Fruit fly (Drosophila melanogaster) whole organism, embryonic: ENCODE measurements around the gene bor.
A peak's percentile ranks its signal among the peaks of the same experiment; 100 is the strongest.

Experiments
- ATbp ChIP-seq: fragments of 200-800 bp; sonication (Bioruptor generic); optimal IDR thresholded peaks from 2 replicates; lab custom pipeline; 2017; ENCODE audit warnings: missing biosample characterization, mild to moderate bottlenecking, missing genetic modification characterization, missing genetic modification reagents
- Adf1 ChIP-seq: fragments of 200-800 bp; sonication (Bioruptor generic); IDR thresholded peaks from 2 replicates; pipeline ENCODE4 v1.3.6; 2022; ENCODE audit warnings: missing biosample characterization, missing genetic modification characterization
- BEAF-32 ChIP-seq: fragments of 200-800 bp; sonication (Bioruptor generic); optimal IDR thresholded peaks from 3 replicates; lab custom pipeline; 2017; ENCODE audit warnings: missing biosample characterization, missing genetic modification characterization, mild to moderate bottlenecking, moderate library complexity, missing genetic modification reagents
- CG10267 ChIP-seq: fragments of 200-800 bp; sonication (Bioruptor generic); optimal IDR thresholded peaks from 2 replicates; lab custom pipeline; 2018; ENCODE audit warnings: missing biosample characterization, mild to moderate bottlenecking, missing genetic modification characterization, moderate library complexity
- CG10959 ChIP-seq: fragments of 200-800 bp; sonication (Bioruptor generic); IDR thresholded peaks from 2 replicates; pipeline ENCODE4 v1.3.6; 2022; ENCODE audit warnings: missing biosample characterization, missing genetic modification characterization
- CG11247 ChIP-seq: fragments of 200-800 bp; sonication (Bioruptor generic); IDR thresholded peaks from 2 replicates; pipeline ENCODE4 v1.3.6; 2022; ENCODE audit warnings: missing biosample characterization, missing genetic modification characterization
- CG13287 ChIP-seq: fragments of 200-800 bp; sonication (Bioruptor generic); IDR thresholded peaks from 2 replicates; pipeline ENCODE4 v1.3.6; 2022; ENCODE audit warnings: missing biosample characterization, missing genetic modification characterization; ENCODE audit not compliant: partially characterized antibody
- CG15601 ChIP-seq: fragments of 200-800 bp; sonication (Bioruptor generic); optimal IDR thresholded peaks from 3 replicates; lab custom pipeline; 2019; ENCODE audit warnings: missing biosample characterization, mild to moderate bottlenecking, missing genetic modification characterization, moderate library complexity
- CG17802 ChIP-seq: fragments of 200-800 bp; sonication (Bioruptor generic); optimal IDR thresholded peaks from 2 replicates; lab custom pipeline; 2018; ENCODE audit warnings: missing biosample characterization, mild to moderate bottlenecking, missing genetic modification characterization, moderate library complexity
- CG18262 ChIP-seq: fragments of 200-800 bp; optimal IDR thresholded peaks from 3 replicates; lab custom pipeline; 2019; ENCODE audit warnings: missing biosample characterization, mild to moderate bottlenecking, missing genetic modification characterization, moderate library complexity
- CG2678 ChIP-seq: fragments of 200-800 bp; sonication (Bioruptor generic); optimal IDR thresholded peaks from 3 replicates; lab custom pipeline; 2019; ENCODE audit warnings: missing biosample characterization, mild to moderate bottlenecking, missing genetic modification characterization, moderate library complexity
- CG3281 ChIP-seq: fragments of 200-800 bp; sonication (Bioruptor generic); optimal IDR thresholded peaks from 3 replicates; lab custom pipeline; 2017; ENCODE audit warnings: missing biosample characterization, mild to moderate bottlenecking, missing genetic modification characterization
- CG34422 ChIP-seq: fragments of 200-800 bp; sonication (Bioruptor generic); IDR thresholded peaks from 3 replicates; pipeline ENCODE4 v1.3.6; 2022; ENCODE audit warnings: missing biosample characterization, missing genetic modification characterization
- CG4617 ChIP-seq: fragments of 200-800 bp; sonication (Bioruptor generic); optimal IDR thresholded peaks from 3 replicates; lab custom pipeline; 2016; ENCODE audit warnings: missing biosample characterization, missing genetic modification characterization, borderline replicate concordance
- CG4820 ChIP-seq: fragments of 200-800 bp; sonication (Bioruptor generic); optimal IDR thresholded peaks from 3 replicates; lab custom pipeline; 2016; ENCODE audit warnings: missing biosample characterization, missing genetic modification characterization
- CG7271 ChIP-seq: fragments of 200-800 bp; sonication (Bioruptor generic); optimal IDR thresholded peaks from 2 replicates; lab custom pipeline; 2018; ENCODE audit warnings: missing biosample characterization, mild to moderate bottlenecking, missing genetic modification characterization, moderate library complexity
- CG7786 ChIP-seq: fragments of 200-800 bp; sonication (Bioruptor generic); optimal IDR thresholded peaks from 2 replicates; lab custom pipeline; 2016; ENCODE audit warnings: missing biosample characterization, missing genetic modification characterization
- CG8281 ChIP-seq: fragments of 200-800 bp; sonication (Bioruptor generic); optimal IDR thresholded peaks from 2 replicates; lab custom pipeline; 2018; ENCODE audit warnings: missing biosample characterization, mild to moderate bottlenecking, missing genetic modification characterization, moderate library complexity
- CG8290 ChIP-seq, 3 experiments: fragments of 200-800 bp; sonication (Bioruptor generic); optimal IDR thresholded peaks; 2 replicates each; lab custom pipeline; 2016 to 2019; ENCODE audit warnings: missing biosample characterization in 3 of 3, missing genetic modification characterization in 3 of 3, mild to moderate bottlenecking in 2 of 3, moderate library complexity in 1 of 3
- CTCF ChIP-seq: fragments of 200-800 bp; sonication (Bioruptor generic); optimal IDR thresholded peaks from 2 replicates; lab custom pipeline; 2017; ENCODE audit warnings: missing biosample characterization, mild to moderate bottlenecking, missing genetic modification characterization, moderate library complexity
- Chrac-16 ChIP-seq: fragments of 200-800 bp; sonication (Bioruptor generic); optimal IDR thresholded peaks from 3 replicates; lab custom pipeline; 2016; ENCODE audit warnings: missing biosample characterization, missing genetic modification characterization
- D ChIP-seq, 2 experiments: fragments of 200-800 bp in 1 of 2; fragments of >200 bp in 1 of 2; sonication (Bioruptor generic) in 1 of 2; optimal IDR thresholded peaks; 2 replicates in 1 of 2; 3 replicates in 1 of 2; lab custom pipeline; 2017; ENCODE audit warnings: mild to moderate bottlenecking in 1 of 2, missing biosample characterization in 1 of 2, missing genetic modification characterization in 1 of 2, missing genetic modification reagents in 1 of 2
- D19A ChIP-seq: fragments of 200-800 bp; optimal IDR thresholded peaks from 3 replicates; lab custom pipeline; 2019; ENCODE audit warnings: missing biosample characterization, mild to moderate bottlenecking, missing genetic modification characterization, moderate library complexity
- Gug ChIP-seq: fragments of 200-800 bp; sonication (Bioruptor generic); IDR thresholded peaks from 4 replicates; pipeline ENCODE4 v1.3.6; 2022; ENCODE audit warnings: missing biosample characterization, missing genetic modification characterization
- HHEX ChIP-seq: fragments of 200-800 bp; sonication (Bioruptor generic); optimal IDR thresholded peaks from 3 replicates; lab custom pipeline; 2017; ENCODE audit warnings: missing biosample characterization, mild to moderate bottlenecking, missing genetic modification characterization, missing genetic modification reagents
- MESR4 ChIP-seq: fragments of 200-800 bp; sonication (Bioruptor generic); optimal IDR thresholded peaks from 2 replicates; lab custom pipeline; 2018; ENCODE audit warnings: missing biosample characterization, mild to moderate bottlenecking, missing genetic modification characterization, moderate library complexity
- Med ChIP-seq: fragments of 200-800 bp; sonication (Bioruptor generic); peaks from one replicate; lab custom pipeline; 2016; ENCODE audit warnings: missing biosample characterization, missing genetic modification characterization, mild to moderate bottlenecking, inconsistent platforms, moderate library complexity
- Ravus ChIP-seq: fragments of 200-800 bp; sonication (Bioruptor generic); IDR thresholded peaks from 2 replicates; pipeline ENCODE4 v1.3.6; 2022; ENCODE audit warnings: missing biosample characterization, missing genetic modification characterization
- Spps ChIP-seq: fragments of 200-800 bp; sonication (Bioruptor generic); optimal IDR thresholded peaks from 2 replicates; lab custom pipeline; 2018; ENCODE audit warnings: missing biosample characterization, mild to moderate bottlenecking, missing genetic modification characterization
- Ssrp ChIP-seq: fragments of 200-800 bp; sonication (Bioruptor generic); optimal IDR thresholded peaks from 2 replicates; lab custom pipeline; 2018; ENCODE audit warnings: missing biosample characterization, mild to moderate bottlenecking, missing genetic modification characterization, moderate library complexity
- Trl ChIP-seq, 3 experiments: fragments of >200 bp in 2 of 3; fragments of 200-800 bp in 1 of 3; sonication (Bioruptor generic) in 1 of 3; optimal IDR thresholded peaks; 2 replicates in 1 of 3; 3 replicates in 2 of 3; lab custom pipeline; 2016 to 2017; ENCODE audit warnings: missing biosample characterization in 1 of 3, missing genetic modification characterization in 1 of 3
- abd-A ChIP-seq: fragments of 200-800 bp; sonication (Bioruptor generic); optimal IDR thresholded peaks from 3 replicates; lab custom pipeline; 2019; ENCODE audit warnings: missing biosample characterization, mild to moderate bottlenecking, missing genetic modification characterization, moderate library complexity
- bbx ChIP-seq: fragments of 200-800 bp; sonication (Bioruptor generic); IDR thresholded peaks from 2 replicates; pipeline ENCODE4 v1.3.6; 2022; ENCODE audit warnings: missing biosample characterization, missing genetic modification characterization; ENCODE audit not compliant: partially characterized antibody
- chinmo ChIP-seq: fragments of 200-800 bp; sonication (Bioruptor generic); IDR thresholded peaks from 4 replicates; pipeline ENCODE4 v1.3.6; 2022; ENCODE audit warnings: missing biosample characterization, missing genetic modification characterization; ENCODE audit not compliant: partially characterized antibody
- crol ChIP-seq: fragments of 200-800 bp; sonication (Bioruptor generic); IDR thresholded peaks from 2 replicates; pipeline ENCODE4 v1.3.6; 2022; ENCODE audit warnings: missing biosample characterization, missing genetic modification characterization
- dysf ChIP-seq: fragments of 200-800 bp; sonication (Bioruptor generic); IDR thresholded peaks from 3 replicates; pipeline ENCODE4 v1.3.6; 2022; ENCODE audit warnings: missing biosample characterization, missing genetic modification characterization
- jing ChIP-seq: fragments of 200-800 bp; sonication (Bioruptor generic); optimal IDR thresholded peaks from 2 replicates; lab custom pipeline; 2018; ENCODE audit warnings: missing biosample characterization, mild to moderate bottlenecking, missing genetic modification characterization
- lab ChIP-seq: fragments of 200-800 bp; sonication (Bioruptor generic); optimal IDR thresholded peaks from 3 replicates; lab custom pipeline; 2017; ENCODE audit warnings: missing biosample characterization, missing genetic modification characterization, mild to moderate bottlenecking, moderate library complexity, missing genetic modification reagents
- nerfin-1 ChIP-seq: fragments of 200-800 bp; sonication (Bioruptor generic); optimal IDR thresholded peaks from 3 replicates; lab custom pipeline; 2019; ENCODE audit warnings: missing biosample characterization, mild to moderate bottlenecking, missing genetic modification characterization, moderate library complexity
- onecut ChIP-seq: fragments of 200-800 bp; sonication (Bioruptor generic); IDR thresholded peaks from 2 replicates; pipeline ENCODE4 v1.3.6; 2022; ENCODE audit warnings: missing biosample characterization, missing genetic modification characterization
- org-1 ChIP-seq: fragments of 200-800 bp; sonication (Bioruptor generic); optimal IDR thresholded peaks from 2 replicates; lab custom pipeline; 2017; ENCODE audit warnings: missing biosample characterization, missing genetic modification characterization
- prd ChIP-seq, 3 experiments: fragments of >200 bp in 2 of 3; fragments of 200-800 bp in 1 of 3; sonication (Bioruptor generic) in 1 of 3; optimal IDR thresholded peaks in 2 of 3; IDR thresholded peaks in 1 of 3; 2 replicates in 2 of 3; 3 replicates in 1 of 3; pipeline versions ENCODE4 v1.3.6 to Lab custom; 2017 to 2022; ENCODE audit warnings: missing biosample characterization in 1 of 3, missing genetic modification characterization in 1 of 3
- rib ChIP-seq: fragments of 200-800 bp; sonication (Bioruptor generic); IDR thresholded peaks from 2 replicates; pipeline ENCODE4 v1.3.6; 2022; ENCODE audit warnings: missing biosample characterization, missing genetic modification characterization
- scrt ChIP-seq: fragments of 200-800 bp; sonication (Bioruptor generic); optimal IDR thresholded peaks from 2 replicates; lab custom pipeline; 2018; ENCODE audit warnings: missing biosample characterization, mild to moderate bottlenecking, missing genetic modification characterization, moderate library complexity
- usp ChIP-seq: fragments of >200 bp; optimal IDR thresholded peaks from 2 replicates; lab custom pipeline; 2017; ENCODE audit warnings: missing biosample characterization, missing genetic modification characterization
- vfl ChIP-seq: fragments of 200-800 bp; sonication (Bioruptor generic); optimal IDR thresholded peaks from 2 replicates; lab custom pipeline; 2016; ENCODE audit warnings: missing biosample characterization, missing genetic modification characterization
- z ChIP-seq: fragments of 200-800 bp; sonication (Bioruptor generic); IDR thresholded peaks from 3 replicates; pipeline ENCODE4 v1.3.6; 2022; ENCODE audit warnings: missing biosample characterization, missing genetic modification characterization

bor gene

dm6 chr3R:16244241-16244977 is 19.5 kb downstream of the bor start (continued):
- TF ChIP-seq CG4820 (GFP tag; lab: Kevin White, UChicago) (no peak), MESR4 (GFP tag; lab: Kevin White, UChicago) (no peak), CG11247 (GFP tag; lab: Robert Waterston, UW) (0 out of 2 replicates have a peak, but pooled peaks have one; percentile 17), Chrac-16 (GFP tag; lab: Kevin White, UChicago) (no peak), D19A (no peak), CG3281 (GFP tag; lab: Kevin White, UChicago) (no peak), lab (peak; percentile 25), onecut (GFP tag; lab: Robert Waterston, UW) (no peak), CG10959 (GFP tag; lab: Robert Waterston, UW) (no peak), scrt (GFP tag; lab: Kevin White, UChicago) (peak; percentile 59), jing (GFP tag; lab: Kevin White, UChicago) (no peak), usp (GFP tag; lab: Kevin White, UChicago) (no peak), HHEX (GFP tag; lab: Kevin White, UChicago) (no peak), rib (GFP tag; lab: Robert Waterston, UW) (0 out of 2 replicates have a peak, but pooled peaks have one; percentile 30), CG2678 (tag; lab: Kevin White, UChicago) (peak; percentile 9), z (GFP tag; lab: Robert Waterston, UW) (0 out of 3 replicates have a peak, but pooled peaks have one; percentile 23), BEAF-32 (GFP tag; lab: Kevin White, UChicago) (no peak), CG17802 (tag; lab: Kevin White, UChicago) (no peak), org-1 (GFP tag; lab: Kevin White, UChicago) (no peak), CG7786 (GFP tag; lab: Kevin White, UChicago) (no peak), Med (peak; percentile 78), CG15601 (tag; lab: Kevin White, UChicago) (no peak), CG13287 (GFP tag; lab: Robert Waterston, UW) (peak; percentile 20; the same call in 1 of the 2 replicates), nerfin-1 (no peak), CG34422 (GFP tag; lab: Robert Waterston, UW) (peak; percentile 70; the same call in 1 of the 3 replicates), Spps (tag; lab: Kevin White, UChicago) (no peak), vfl (GFP tag; lab: Kevin White, UChicago) (no peak), chinmo (GFP tag; lab: Robert Waterston, UW) (peak; percentile 99), CG8281 (no peak), abd-A (tag; lab: Kevin White, UChicago) (peak; percentile 63), D (optimal IDR thresholded peaks at IDR 0.05; lab: Kevin White, UChicago) (no peak), D (GFP tag; optimal IDR thresholded peaks at IDR 0.05; lab: Kevin White, UChicago) (no peak), CTCF (GFP tag; lab: Kevin White, UChicago) (peak; percentile 91), Trl (optimal IDR thresholded peaks at IDR 0.05; lab: Kevin White, UChicago) (peak; percentile 57 to 62), Trl (GFP tag; optimal IDR thresholded peaks at IDR 0.05; lab: Kevin White, UChicago) (no peak), bbx (GFP tag; lab: Robert Waterston, UW) (0 out of 2 replicates have a peak, but pooled peaks have one; percentile 25), CG8290 (GFP tag; optimal IDR thresholded peaks at IDR 0.05; lab: Kevin White, UChicago) (no peak), CG8290 (tag; optimal IDR thresholded peaks at IDR 0.05; lab: Kevin White, UChicago) (peak in 1 of 2 experiments; percentile 4), Ravus (GFP tag; lab: Robert Waterston, UW) (no peak), CG4617 (GFP tag; lab: Kevin White, UChicago) (no peak), Adf1 (peak; percentile 98), crol (GFP tag; lab: Robert Waterston, UW) (peak; percentile 97), CG10267 (tag; lab: Kevin White, UChicago) (no peak), ATbp (no peak), CG7271 (tag; lab: Kevin White, UChicago) (no peak), prd (optimal IDR thresholded peaks at IDR 0.05; lab: Kevin White, UChicago) (no peak), prd (GFP tag; IDR thresholded peaks at IDR 0.05; lab: Robert Waterston, UW) (no peak), dysf (GFP tag; lab: Robert Waterston, UW) (no peak), Ssrp (tag; lab: Kevin White, UChicago) (peak; percentile 26), Gug (GFP tag; lab: Robert Waterston, UW) (no peak), CG18262 (peak; percentile 21)
